Worm (Caenorhabditis elegans) whole organism, young adult: ENCODE data around the gene F14H3.4.

ENCODE experiments used
- B0035.1 ChIP-seq: sonication (generic microtip); optimal IDR thresholded peaks from 2 replicates; lab custom pipeline; 2016; ENCODE audit warnings: missing genetic modification characterization, mild to moderate bottlenecking, missing compliant biosample characterization, missing genotype, missing genetic modification reagents
- F37B4.10 ChIP-seq: fragments of 200-800 bp; sonication (Bioruptor generic); IDR thresholded peaks from 2 replicates; pipeline ENCODE4 v1.3.6; 2022; ENCODE audit warnings: missing genetic modification characterization, missing compliant biosample characterization
- F49E8.2 ChIP-seq: sonication (generic microtip); optimal IDR thresholded peaks from 3 replicates; lab custom pipeline; 2017; ENCODE audit warnings: missing genetic modification characterization, mild to moderate bottlenecking, missing compliant biosample characterization, antibody characterized with exemption, moderate library complexity; ENCODE audit not compliant: insufficient read depth
- K11D2.4 ChIP-seq: fragments of 200-800 bp; sonication (Bioruptor generic); IDR thresholded peaks from 2 replicates; pipeline ENCODE4 v1.3.6; 2022; ENCODE audit warnings: missing genetic modification reagents, missing genetic modification characterization, missing compliant biosample characterization
- Y53F4B.3 ChIP-seq: fragments of 200-800 bp; sonication (Bioruptor generic); IDR thresholded peaks from 2 replicates; pipeline ENCODE4 v1.3.6; 2022; ENCODE audit warnings: missing genetic modification reagents, missing genetic modification characterization, missing compliant biosample characterization
- Y56A3A.18 ChIP-seq: fragments of 200-800 bp; sonication (Bioruptor generic); IDR thresholded peaks from 2 replicates; pipeline ENCODE4 v1.3.6; 2022; ENCODE audit warnings: missing genetic modification reagents, missing genetic modification characterization, missing compliant biosample characterization
- Y67H2A.10 ChIP-seq: fragments of 200-800 bp; sonication (Bioruptor generic); conservative IDR thresholded peaks from 2 replicates; pipeline ENCODE4 v1.3.6; 2022; ENCODE audit warnings: missing genetic modification reagents, missing genetic modification characterization, missing compliant biosample characterization
- Y95B8A.8 ChIP-seq: fragments of 200-800 bp; sonication (Bioruptor generic); IDR thresholded peaks from 2 replicates; pipeline ENCODE4 v1.3.6; 2022; ENCODE audit warnings: missing genetic modification reagents, missing genetic modification characterization, missing compliant biosample characterization
- ama-1 ChIP-seq, 3 experiments: fragments of 150-350 bp in 1 of 3; sonication (generic microtip) in 2 of 3; optimal IDR thresholded peaks; 2 replicates each; lab custom pipeline; 2014 to 2018; ENCODE audit warnings: missing biosample characterization in 2 of 3, missing genetic modification characterization in 2 of 3, missing genetic modification reagents in 2 of 3
- attf-6 ChIP-seq: fragments of 200-800 bp; sonication (Bioruptor generic); IDR thresholded peaks from 2 replicates; pipeline ENCODE4 v1.3.6; 2022; ENCODE audit warnings: missing genetic modification reagents, missing genetic modification characterization, missing compliant biosample characterization
- egl-44 ChIP-seq: fragments of 200-800 bp; sonication (Bioruptor generic); IDR thresholded peaks from 2 replicates; pipeline ENCODE4 v1.3.6; 2022; ENCODE audit warnings: missing genetic modification reagents, missing genetic modification characterization, missing compliant biosample characterization
- ets-4 ChIP-seq: fragments of 200-800 bp; sonication (Bioruptor generic); optimal IDR thresholded peaks from 2 replicates; lab custom pipeline; 2018; ENCODE audit warnings: mild to moderate bottlenecking, missing genetic modification characterization, missing compliant biosample characterization
- hlh-12 ChIP-seq: sonication (generic microtip); optimal IDR thresholded peaks from 2 replicates; lab custom pipeline; 2016; ENCODE audit warnings: missing genetic modification characterization, missing compliant biosample characterization
- let-607 ChIP-seq, 2 experiments: fragments of 200-800 bp in 1 of 2; sonication (Bioruptor generic) in 1 of 2; sonication (generic microtip) in 1 of 2; optimal IDR thresholded peaks; 2 replicates each; lab custom pipeline; 2016 to 2018; ENCODE audit warnings: mild to moderate bottlenecking in 2 of 2, missing compliant biosample characterization in 2 of 2, missing genetic modification characterization in 2 of 2, moderate library complexity in 2 of 2, missing genotype in 1 of 2
- lin-35 ChIP-seq, 3 experiments: fragments of 150-350 bp in 2 of 3; sonication (generic microtip) in 1 of 3; optimal IDR thresholded peaks; 2 replicates each; lab custom pipeline; 2014 to 2018; ENCODE audit warnings: missing biosample characterization in 3 of 3, missing genetic modification characterization in 3 of 3, missing genetic modification reagents in 3 of 3
- lir-1 ChIP-seq: fragments of 200-800 bp; sonication (Bioruptor generic); conservative IDR thresholded peaks from 2 replicates; pipeline ENCODE4 v1.3.6; 2022; ENCODE audit warnings: missing genetic modification reagents, missing genetic modification characterization, missing compliant biosample characterization
- lsl-1 ChIP-seq: fragments of 200-800 bp; sonication (Bioruptor generic); optimal IDR thresholded peaks from 2 replicates; lab custom pipeline; 2018; ENCODE audit warnings: mild to moderate bottlenecking, missing genetic modification characterization, moderate library complexity, missing compliant biosample characterization
- madf-6 ChIP-seq: fragments of 200-800 bp; sonication (Bioruptor generic); IDR thresholded peaks from 2 replicates; pipeline ENCODE4 v1.3.6; 2022; ENCODE audit warnings: missing genetic modification reagents, missing genetic modification characterization, missing compliant biosample characterization
- madf-8 ChIP-seq: fragments of 200-800 bp; sonication (Bioruptor generic); conservative IDR thresholded peaks from 2 replicates; pipeline ENCODE4 v1.3.6; 2022; ENCODE audit warnings: missing genetic modification reagents, missing genetic modification characterization, missing compliant biosample characterization
- mes-4 ChIP-seq: sonication (generic microtip); optimal IDR thresholded peaks from 2 replicates; lab custom pipeline; 2016; ENCODE audit warnings: missing genotype, missing genetic modification characterization, missing compliant biosample characterization
- mxl-1 ChIP-seq: sonication (generic microtip); optimal IDR thresholded peaks from 2 replicates; lab custom pipeline; 2016; ENCODE audit warnings: missing genetic modification characterization, missing compliant biosample characterization
- nfyb-1 ChIP-seq: fragments of 200-800 bp; sonication (Bioruptor generic); IDR thresholded peaks from 2 replicates; pipeline ENCODE4 v1.3.6; 2022; ENCODE audit warnings: missing genetic modification reagents, missing genetic modification characterization, missing compliant biosample characterization
- nhr-120 ChIP-seq: fragments of 200-800 bp; sonication (Bioruptor generic); IDR thresholded peaks from 2 replicates; pipeline ENCODE4 v1.3.6; 2022; ENCODE audit warnings: missing genetic modification characterization, missing compliant biosample characterization
- nhr-179 ChIP-seq: sonication (generic microtip); optimal IDR thresholded peaks from 2 replicates; lab custom pipeline; 2016; ENCODE audit warnings: mild to moderate bottlenecking, missing genetic modification characterization, missing compliant biosample characterization
- nhr-80 ChIP-seq: sonication (generic microtip); optimal IDR thresholded peaks from 2 replicates; lab custom pipeline; 2016; ENCODE audit warnings: missing genetic modification characterization, missing compliant biosample characterization
- repo-1 ChIP-seq: sonication (generic microtip); optimal IDR thresholded peaks from 2 replicates; lab custom pipeline; 2017; ENCODE audit warnings: mild to moderate bottlenecking, missing genetic modification characterization, missing compliant biosample characterization
- rpc-1 ChIP-seq, 2 experiments: fragments of 150-350 bp in 1 of 2; sonication (generic microtip) in 1 of 2; optimal IDR thresholded peaks; 2 replicates each; lab custom pipeline; 2014 to 2018; ENCODE audit warnings: missing biosample characterization in 1 of 2, missing genetic modification characterization in 1 of 2, missing genetic modification reagents in 1 of 2, missing genotype in 1 of 2
- sea-2 ChIP-seq: fragments of 200-800 bp; sonication (Bioruptor generic); IDR thresholded peaks from 2 replicates; pipeline ENCODE4 v1.3.6; 2022; ENCODE audit warnings: missing genetic modification characterization, missing compliant biosample characterization
- snpc-1.1 ChIP-seq: sonication (generic microtip); optimal IDR thresholded peaks from 2 replicates; lab custom pipeline; 2017; ENCODE audit warnings: missing genetic modification characterization, mild to moderate bottlenecking, missing compliant biosample characterization, antibody characterized with exemption, moderate library complexity, missing genotype, missing genetic modification reagents; ENCODE audit not compliant: insufficient read depth
- snpc-1.3 ChIP-seq: sonication (generic microtip); optimal IDR thresholded peaks from 2 replicates; lab custom pipeline; 2017; ENCODE audit warnings: missing genetic modification characterization, mild to moderate bottlenecking, missing compliant biosample characterization, antibody characterized with exemption, moderate library complexity, missing genotype, missing genetic modification reagents; ENCODE audit not compliant: insufficient read depth
- somi-1 ChIP-seq: fragments of 200-800 bp; sonication (Bioruptor generic); optimal IDR thresholded peaks from 2 replicates; lab custom pipeline; 2018; ENCODE audit warnings: mild to moderate bottlenecking, missing genetic modification characterization, missing compliant biosample characterization
- xnd-1 ChIP-seq: sonication (generic microtip); optimal IDR thresholded peaks from 2 replicates; lab custom pipeline; 2016; ENCODE audit warnings: missing genotype, missing genetic modification reagents, missing genetic modification characterization, missing compliant biosample characterization
- zfh-2 ChIP-seq: fragments of 200-800 bp; sonication (Bioruptor generic); conservative IDR thresholded peaks from 2 replicates; pipeline ENCODE4 v1.3.6; 2022; ENCODE audit warnings: missing genetic modification reagents, missing genetic modification characterization, missing compliant biosample characterization
- ztf-25 ChIP-seq: fragments of 200-800 bp; sonication (Bioruptor generic); IDR thresholded peaks from 2 replicates; pipeline ENCODE4 v1.3.6; 2022; ENCODE audit warnings: missing genetic modification reagents, missing genetic modification characterization, missing compliant biosample characterization
- ztf-28 ChIP-seq: fragments of 200-800 bp; sonication (Bioruptor generic); IDR thresholded peaks from 2 replicates; pipeline ENCODE4 v1.3.6; 2022; ENCODE audit warnings: missing genetic modification reagents, missing genetic modification characterization, missing compliant biosample characterization

The F14H3.4 gene

DNA sequence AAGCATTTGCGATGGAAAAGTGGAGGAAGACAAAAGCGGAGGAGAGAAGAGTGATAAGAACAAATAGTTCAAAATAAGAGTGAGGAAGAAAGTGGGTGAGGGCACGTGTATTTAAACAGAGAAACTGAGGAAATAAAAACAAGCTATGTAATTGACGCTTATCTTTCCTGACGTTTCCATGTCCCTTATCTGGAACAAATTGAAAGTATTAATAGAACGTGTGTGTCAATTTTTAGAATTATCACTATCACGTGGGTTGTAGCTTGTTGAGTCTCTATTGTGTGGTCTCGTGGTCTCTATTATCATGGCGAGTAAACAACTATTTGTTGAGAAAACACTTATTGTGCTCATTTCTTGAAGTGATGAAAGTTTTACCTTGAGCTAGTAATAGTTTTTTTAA, 9.0 kb downstream of the F14H3.4 start, which contains the start of gene T10C6.15 (continued):
- TF ChIP-seq ztf-28: no peak
- TF ChIP-seq snpc-1.1 (tag; lab: Kevin White, UChicago): no peak
- TF ChIP-seq madf-8 (GFP tag; lab: Robert Waterston, UW): no peak
- TF ChIP-seq F37B4.10 (GFP tag; lab: Robert Waterston, UW): no peak
- no peak for TF ChIP-seq Y53F4B.3 (GFP tag; lab: Robert Waterston, UW)
- no peak for TF ChIP-seq lin-35 (GFP tag; optimal IDR thresholded peaks at IDR 0.05; lab: Kevin White, UChicago)
- TF ChIP-seq Y95B8A.8 (GFP tag; lab: Robert Waterston, UW): no peak
- peak in 1 of 2 experiments; percentile 38 for TF ChIP-seq let-607 (tag; optimal IDR thresholded peaks at IDR 0.05; lab: Kevin White, UChicago)
- TF ChIP-seq Y67H2A.10 (GFP tag; lab: Robert Waterston, UW): no peak
- TF ChIP-seq lir-1 (GFP tag; lab: Robert Waterston, UW): no peak
- no peak for TF ChIP-seq ets-4 (GFP tag; lab: Kevin White, UChicago)
- no peak for TF ChIP-seq B0035.1 (tag; lab: Kevin White, UChicago)
- TF ChIP-seq madf-6 (GFP tag; lab: Robert Waterston, UW): no peak
- no peak for TF ChIP-seq attf-6 (GFP tag; lab: Robert Waterston, UW)
- TF ChIP-seq repo-1 (tag; lab: Kevin White, UChicago): no peak
- TF ChIP-seq nhr-80: peak; percentile 83
- no peak for TF ChIP-seq lsl-1 (GFP tag; lab: Kevin White, UChicago)
- TF ChIP-seq somi-1 (GFP tag; lab: Kevin White, UChicago): no peak
- no peak for TF ChIP-seq xnd-1 (tag; lab: Kevin White, UChicago)
- no peak for TF ChIP-seq F49E8.2 (tag; lab: Kevin White, UChicago)
- no peak for TF ChIP-seq rpc-1 (optimal IDR thresholded peaks at IDR 0.05; lab: Kevin White, UChicago)
- no peak for TF ChIP-seq rpc-1 (tag; optimal IDR thresholded peaks at IDR 0.05; lab: Kevin White, UChicago)
- TF ChIP-seq sea-2 (GFP tag; lab: Robert Waterston, UW): no peak
- TF ChIP-seq mxl-1 (tag; lab: Kevin White, UChicago): no peak
- no peak for TF ChIP-seq zfh-2 (GFP tag; lab: Robert Waterston, UW)
- no peak for TF ChIP-seq snpc-1.3 (tag; lab: Kevin White, UChicago)
- TF ChIP-seq mes-4 (tag; lab: Kevin White, UChicago): no peak
- no peak for TF ChIP-seq nhr-120 (GFP tag; lab: Robert Waterston, UW)
- TF ChIP-seq nhr-179 (tag; lab: Kevin White, UChicago): no peak
- TF ChIP-seq egl-44: 0 out of 2 replicates have a peak, but pooled peaks have one; percentile 51
- no peak for TF ChIP-seq hlh-12 (tag; lab: Kevin White, UChicago)
- TF ChIP-seq, all 124 proteins: peak for 10

DNA sequence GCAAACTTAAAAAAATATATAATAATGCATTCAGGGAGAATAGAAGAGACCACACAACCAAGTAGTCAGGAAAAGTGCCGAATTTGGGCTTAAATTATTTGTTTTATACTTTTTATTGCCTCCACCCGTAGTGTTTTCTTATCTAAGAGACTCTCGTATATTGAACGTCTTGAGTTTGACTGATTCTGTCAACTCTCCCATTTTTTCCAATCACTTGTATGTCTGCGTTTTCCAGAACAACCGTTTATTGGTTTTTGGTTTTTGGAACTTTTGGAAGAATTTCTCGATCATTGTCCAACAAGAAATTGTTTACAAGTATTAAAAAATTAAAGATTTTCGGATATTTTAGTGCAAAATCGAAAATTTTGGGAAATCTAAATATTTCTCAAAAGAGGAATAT, 11.2 kb downstream of the F14H3.4 start:
- TF ChIP-seq nfyb-1 (no peak), nhr-80 (peak; percentile 73), ama-1 (optimal IDR thresholded peaks at IDR 0.05; lab: Kevin White, UChicago) (no peak), ama-1 (GFP tag; optimal IDR thresholded peaks at IDR 0.05; lab: Kevin White, UChicago) (no peak)

DNA sequence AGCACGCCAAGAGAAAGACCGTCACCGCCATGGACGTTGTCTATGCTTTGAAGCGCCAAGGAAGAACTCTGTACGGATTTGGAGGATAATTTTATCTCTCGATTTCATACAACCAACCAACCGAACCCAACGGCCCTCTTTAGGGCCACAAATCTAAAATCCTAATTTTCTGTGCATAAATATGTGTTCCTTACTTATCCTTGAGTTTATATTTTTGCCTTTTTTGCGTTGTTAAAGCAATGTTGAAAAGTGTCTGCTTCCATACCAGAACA, 12.2 kb downstream of the F14H3.4 start:
- TF ChIP-seq Y56A3A.18 (GFP tag; lab: Robert Waterston, UW) (0 out of 2 replicates have a peak, but pooled peaks have one; percentile 17), nhr-120 (GFP tag; lab: Robert Waterston, UW) (0 out of 2 replicates have a peak, but pooled peaks have one; percentile 50), egl-44 (no peak), ztf-25 (0 out of 2 replicates have a peak, but pooled peaks have one; percentile 7), K11D2.4 (GFP tag; lab: Robert Waterston, UW) (no peak), attf-6 (GFP tag; lab: Robert Waterston, UW) (no peak)
